Fruit fly (Drosophila melanogaster) whole organism, embryonic: ENCODE measurements around the gene Non3.

ENCODE experiments used
- Atf-2 ChIP-seq: fragments of 200-800 bp; sonication (Bioruptor generic); optimal IDR thresholded peaks from 2 replicates; lab custom pipeline; 2016; ENCODE audit warnings: missing biosample characterization, missing genetic modification characterization
- B-H1 ChIP-seq: fragments of 200-800 bp; sonication (Bioruptor generic); IDR thresholded peaks from 3 replicates; pipeline ENCODE4 v1.3.6; 2022; ENCODE audit warnings: missing biosample characterization, missing genetic modification characterization
- CG1024 ChIP-seq: fragments of 200-800 bp; sonication (Bioruptor generic); IDR thresholded peaks from 2 replicates; pipeline ENCODE4 v1.3.6; 2022; ENCODE audit warnings: missing biosample characterization, missing genetic modification characterization
- CG10321 ChIP-seq: fragments of 200-800 bp; sonication (Bioruptor generic); IDR thresholded peaks from 2 replicates; pipeline ENCODE4 v1.3.6; 2022; ENCODE audit warnings: missing biosample characterization, missing genetic modification characterization
- CG11085 ChIP-seq: fragments of 200-800 bp; sonication (Bioruptor generic); IDR thresholded peaks from 2 replicates; pipeline ENCODE4 v1.3.6; 2022; ENCODE audit warnings: missing biosample characterization, missing genetic modification characterization
- CG11093 ChIP-seq: fragments of 200-800 bp; sonication (Bioruptor generic); IDR thresholded peaks from 3 replicates; pipeline ENCODE4 v1.3.6; 2022; ENCODE audit warnings: missing biosample characterization, missing genetic modification characterization
- CG11398 ChIP-seq: fragments of 200-800 bp; sonication (Bioruptor generic); optimal IDR thresholded peaks from 2 replicates; lab custom pipeline; 2016; ENCODE audit warnings: missing biosample characterization, missing genetic modification characterization
- CG1647 ChIP-seq: fragments of 200-800 bp; sonication (Bioruptor generic); optimal IDR thresholded peaks from 3 replicates; lab custom pipeline; 2016; ENCODE audit warnings: missing biosample characterization, missing genetic modification characterization
- CG16779 ChIP-seq: fragments of 200-800 bp; sonication (Bioruptor generic); IDR thresholded peaks from 2 replicates; pipeline ENCODE4 v1.3.6; 2022; ENCODE audit warnings: missing biosample characterization, missing genetic modification characterization
- CG16815 ChIP-seq: fragments of 200-800 bp; sonication (Bioruptor generic); optimal IDR thresholded peaks from 3 replicates; lab custom pipeline; 2017; ENCODE audit warnings: missing biosample characterization, mild to moderate bottlenecking, missing genetic modification characterization
- CG2120 ChIP-seq: fragments of 200-800 bp; sonication (Bioruptor generic); optimal IDR thresholded peaks from 3 replicates; lab custom pipeline; 2016; ENCODE audit warnings: missing biosample characterization, missing genetic modification characterization
- CG2712 ChIP-seq: fragments of 200-800 bp; optimal IDR thresholded peaks from 3 replicates; lab custom pipeline; 2019; ENCODE audit warnings: missing biosample characterization, mild to moderate bottlenecking, missing genetic modification characterization, moderate library complexity
- CG30020 ChIP-seq: fragments of 200-800 bp; optimal IDR thresholded peaks from 2 replicates; lab custom pipeline; 2019; ENCODE audit warnings: missing biosample characterization, mild to moderate bottlenecking, missing genetic modification characterization, moderate library complexity
- CG3995 ChIP-seq: fragments of 200-800 bp; sonication (Bioruptor generic); optimal IDR thresholded peaks from 3 replicates; lab custom pipeline; 2016; ENCODE audit warnings: missing biosample characterization, missing genetic modification characterization
- CG4707 ChIP-seq: fragments of 200-800 bp; sonication (Bioruptor generic); optimal IDR thresholded peaks from 2 replicates; lab custom pipeline; 2018; ENCODE audit warnings: missing biosample characterization, mild to moderate bottlenecking, missing genetic modification characterization, moderate library complexity
- CG5245 ChIP-seq: fragments of 200-800 bp; sonication (Bioruptor generic); optimal IDR thresholded peaks from 3 replicates; lab custom pipeline; 2016; ENCODE audit warnings: missing biosample characterization, missing genetic modification characterization
- CG7357 ChIP-seq: fragments of 200-800 bp; sonication (Bioruptor generic); IDR thresholded peaks from 3 replicates; pipeline ENCODE4 v1.3.6; 2022; ENCODE audit warnings: missing biosample characterization, missing genetic modification characterization
- CG9797 ChIP-seq: fragments of 200-800 bp; sonication (Bioruptor generic); optimal IDR thresholded peaks from 3 replicates; lab custom pipeline; 2018; ENCODE audit warnings: missing biosample characterization, mild to moderate bottlenecking, missing genetic modification characterization
- CoRest ChIP-seq: fragments of 200-800 bp; sonication (Bioruptor generic); optimal IDR thresholded peaks from 3 replicates; lab custom pipeline; 2018; ENCODE audit warnings: missing biosample characterization, mild to moderate bottlenecking, missing genetic modification characterization, moderate library complexity
- Doc3 ChIP-seq: fragments of 200-800 bp; sonication (Bioruptor generic); IDR thresholded peaks from 3 replicates; pipeline ENCODE4 v1.3.6; 2022; ENCODE audit warnings: missing biosample characterization, missing genetic modification characterization; ENCODE audit not compliant: partially characterized antibody
- ERR ChIP-seq: fragments of 200-800 bp; sonication (Bioruptor generic); optimal IDR thresholded peaks from 2 replicates; lab custom pipeline; 2016; ENCODE audit warnings: missing biosample characterization, missing genetic modification characterization
- Fer2 ChIP-seq: fragments of 200-800 bp; sonication (Bioruptor generic); optimal IDR thresholded peaks from 2 replicates; lab custom pipeline; 2018; ENCODE audit warnings: missing biosample characterization, mild to moderate bottlenecking, missing genetic modification characterization, moderate library complexity
- HmgD ChIP-seq: fragments of 200-800 bp; sonication (Bioruptor generic); optimal IDR thresholded peaks from 3 replicates; lab custom pipeline; 2016; ENCODE audit warnings: missing biosample characterization, missing genetic modification characterization
- Hr3 ChIP-seq: fragments of 200-800 bp; sonication (Bioruptor generic); optimal IDR thresholded peaks from 3 replicates; lab custom pipeline; 2016; ENCODE audit warnings: missing biosample characterization, missing genetic modification characterization
- NK7.1 ChIP-seq: fragments of 200-800 bp; sonication (Bioruptor generic); optimal IDR thresholded peaks from 3 replicates; lab custom pipeline; 2016; ENCODE audit warnings: missing biosample characterization, missing genetic modification characterization
- Poxn ChIP-seq: fragments of 200-800 bp; sonication (Bioruptor generic); IDR thresholded peaks from 2 replicates; pipeline ENCODE4 v1.3.6; 2022; ENCODE audit warnings: missing biosample characterization, missing genetic modification characterization
- Tbp ChIP-seq: fragments of >200 bp; optimal IDR thresholded peaks from 2 replicates; lab custom pipeline; 2018; ENCODE audit warnings: missing biosample characterization, missing genetic modification characterization
- ato ChIP-seq: fragments of 200-800 bp; sonication (Bioruptor generic); IDR thresholded peaks from 2 replicates; pipeline ENCODE4 v1.3.6; 2022; ENCODE audit warnings: missing biosample characterization, missing genetic modification characterization; ENCODE audit not compliant: partially characterized antibody
- btn ChIP-seq: fragments of 200-800 bp; sonication (Bioruptor generic); optimal IDR thresholded peaks from 2 replicates; lab custom pipeline; 2016; ENCODE audit warnings: missing biosample characterization, missing genetic modification characterization
- cg ChIP-seq: fragments of 200-800 bp; sonication (Bioruptor generic); optimal IDR thresholded peaks from 3 replicates; lab custom pipeline; 2019; ENCODE audit warnings: missing biosample characterization, mild to moderate bottlenecking, missing genetic modification characterization, moderate library complexity
- chn ChIP-seq: fragments of 200-800 bp; sonication (Bioruptor generic); optimal IDR thresholded peaks from 2 replicates; lab custom pipeline; 2016; ENCODE audit warnings: missing biosample characterization, missing genetic modification characterization
- ci ChIP-seq: fragments of 200-800 bp; sonication (Bioruptor generic); IDR thresholded peaks from 3 replicates; pipeline ENCODE4 v1.3.6; 2022; ENCODE audit warnings: missing biosample characterization, missing genetic modification characterization
- croc ChIP-seq: fragments of 200-800 bp; sonication (Bioruptor generic); conservative IDR thresholded peaks from 3 replicates; pipeline ENCODE4 v1.3.6; 2022; ENCODE audit warnings: missing biosample characterization, missing genetic modification characterization
- da ChIP-seq: fragments of 200-800 bp; sonication (Bioruptor generic); optimal IDR thresholded peaks from 2 replicates; lab custom pipeline; 2016; ENCODE audit warnings: missing biosample characterization, missing genetic modification characterization
- grn ChIP-seq: fragments of 200-800 bp; sonication (Bioruptor generic); optimal IDR thresholded peaks from 3 replicates; lab custom pipeline; 2017; ENCODE audit warnings: missing biosample characterization, missing genetic modification characterization
- gsb ChIP-seq: fragments of 200-800 bp; sonication (Bioruptor generic); IDR thresholded peaks from 2 replicates; pipeline ENCODE4 v1.3.6; 2022; ENCODE audit warnings: missing biosample characterization, missing genetic modification characterization
- lab ChIP-seq: fragments of 200-800 bp; sonication (Bioruptor generic); optimal IDR thresholded peaks from 3 replicates; lab custom pipeline; 2017; ENCODE audit warnings: missing biosample characterization, missing genetic modification characterization, mild to moderate bottlenecking, moderate library complexity, missing genetic modification reagents
- luna ChIP-seq: fragments of 200-800 bp; sonication (Bioruptor generic); optimal IDR thresholded peaks from 2 replicates; lab custom pipeline; 2016; ENCODE audit warnings: missing biosample characterization, missing genetic modification characterization
- nmo ChIP-seq: fragments of 200-800 bp; sonication (Bioruptor generic); optimal IDR thresholded peaks from 2 replicates; lab custom pipeline; 2018; ENCODE audit warnings: missing biosample characterization, mild to moderate bottlenecking, missing genetic modification characterization, moderate library complexity
- odd ChIP-seq: fragments of 200-800 bp; sonication (Bioruptor generic); optimal IDR thresholded peaks from 2 replicates; lab custom pipeline; 2017; ENCODE audit warnings: missing biosample characterization, mild to moderate bottlenecking, missing genetic modification characterization
- peb ChIP-seq: fragments of 200-800 bp; sonication (Bioruptor generic); IDR thresholded peaks from 2 replicates; pipeline ENCODE4 v1.3.6; 2022; ENCODE audit warnings: missing biosample characterization, missing genetic modification characterization
- pfk ChIP-seq: fragments of 200-800 bp; sonication (Bioruptor generic); optimal IDR thresholded peaks from 2 replicates; lab custom pipeline; 2018; ENCODE audit warnings: missing biosample characterization, mild to moderate bottlenecking, missing genetic modification characterization, moderate library complexity
- pros ChIP-seq: fragments of 200-800 bp; sonication (Bioruptor generic); optimal IDR thresholded peaks from 3 replicates; lab custom pipeline; 2019; ENCODE audit warnings: missing biosample characterization, mild to moderate bottlenecking, missing genetic modification characterization, moderate library complexity
- ro ChIP-seq: fragments of 200-800 bp; sonication (Bioruptor generic); IDR thresholded peaks from 2 replicates; pipeline ENCODE4 v1.3.6; 2022; ENCODE audit warnings: missing biosample characterization, missing genetic modification characterization
- run ChIP-seq: fragments of 200-800 bp; sonication (Bioruptor generic); optimal IDR thresholded peaks from 3 replicates; lab custom pipeline; 2018; ENCODE audit warnings: missing biosample characterization, mild to moderate bottlenecking, missing genetic modification characterization
- sd ChIP-seq: fragments of 200-800 bp; sonication (Bioruptor generic); optimal IDR thresholded peaks from 3 replicates; lab custom pipeline; 2018; ENCODE audit warnings: missing biosample characterization, mild to moderate bottlenecking, missing genetic modification characterization, moderate library complexity
- sens ChIP-seq: fragments of 200-800 bp; sonication (Bioruptor generic); peaks from one replicate; lab custom pipeline; 2016; ENCODE audit warnings: missing biosample characterization, missing genetic modification characterization
- sima ChIP-seq: fragments of 200-800 bp; sonication (Bioruptor generic); optimal IDR thresholded peaks from 2 replicates; lab custom pipeline; 2016; ENCODE audit warnings: missing biosample characterization, missing genetic modification characterization
- sisA ChIP-seq: fragments of 200-800 bp; sonication (Bioruptor generic); IDR thresholded peaks from 2 replicates; pipeline ENCODE4 v1.3.6; 2022; ENCODE audit warnings: missing biosample characterization, missing genetic modification characterization
- slbo ChIP-seq: fragments of 200-800 bp; sonication (Bioruptor generic); IDR thresholded peaks from 2 replicates; pipeline ENCODE4 v1.3.6; 2022; ENCODE audit warnings: missing biosample characterization, missing genetic modification characterization
- wek ChIP-seq: fragments of 200-800 bp; sonication (Bioruptor generic); optimal IDR thresholded peaks from 3 replicates; lab custom pipeline; 2018; ENCODE audit warnings: missing biosample characterization, mild to moderate bottlenecking, missing genetic modification characterization, moderate library complexity
- zen2 ChIP-seq: fragments of 200-800 bp; sonication (Bioruptor generic); IDR thresholded peaks from 3 replicates; pipeline ENCODE4 v1.3.6; 2022; ENCODE audit warnings: missing biosample characterization, missing genetic modification characterization; ENCODE audit not compliant: partially characterized antibody

Non3 gene

DNA sequence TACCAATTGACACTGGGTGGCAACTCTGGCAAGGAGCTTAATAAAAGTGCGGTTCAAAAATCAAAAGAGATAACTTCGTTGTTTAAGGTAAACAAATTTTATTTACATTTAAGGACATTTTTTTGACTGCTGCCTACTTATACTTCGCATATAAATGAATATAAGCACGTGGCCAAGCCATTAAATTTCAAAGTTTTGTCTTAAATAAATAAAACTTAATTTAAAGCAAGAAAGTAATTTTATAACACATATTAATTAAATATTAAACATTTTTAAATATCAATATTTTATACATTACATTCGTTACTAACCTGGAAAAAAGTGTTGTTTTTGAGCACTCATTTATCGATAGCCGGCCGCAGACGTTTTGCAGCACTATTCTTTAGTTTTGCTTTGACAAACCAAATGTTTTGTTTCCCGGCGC is 34.8 kb upstream of the Non3 start, which contains the start of the genes CG12321 and MED17 (continued):
- TF ChIP-seq sima (GFP tag; lab: Kevin White, UChicago) = no peak
- no peak for TF ChIP-seq HmgD (GFP tag; lab: Kevin White, UChicago)
- TF ChIP-seq CG30020 (tag; lab: Kevin White, UChicago) = peak; percentile 73
- TF ChIP-seq pfk (GFP tag; lab: Kevin White, UChicago) = no peak
- TF ChIP-seq grn (GFP tag; lab: Kevin White, UChicago) = no peak
- TF ChIP-seq ERR = peak; percentile 35
- TF ChIP-seq CG1647 = peak; percentile 62
- TF ChIP-seq CoRest (tag; lab: Kevin White, UChicago) = peak; percentile 95
- TF ChIP-seq NK7.1 = no peak
- TF ChIP-seq cg = no peak
- TF ChIP-seq Atf-2 (GFP tag; lab: Kevin White, UChicago) = peak; percentile 29
- TF ChIP-seq luna (GFP tag; lab: Kevin White, UChicago) = no peak
- TF ChIP-seq Hr3 (GFP tag; lab: Kevin White, UChicago) = peak; percentile 96
- no peak for TF ChIP-seq Tbp (GFP tag; lab: Kevin White, UChicago)
- TF ChIP-seq chn (GFP tag; lab: Kevin White, UChicago) = peak; percentile 70
- peak; percentile 90 for TF ChIP-seq lab (GFP tag; lab: Kevin White, UChicago)
- no peak for TF ChIP-seq Doc3
- TF ChIP-seq zen2 (GFP tag; lab: Robert Waterston, UW) = no peak
- peak; percentile 80 for TF ChIP-seq CG11093 (GFP tag; lab: Robert Waterston, UW)
- TF ChIP-seq CG10321 (GFP tag; lab: Robert Waterston, UW) = peak; percentile 43; the same call in 1 of the 2 replicates
- TF ChIP-seq pros (GFP tag; lab: Kevin White, UChicago) = no peak
- TF ChIP-seq nmo (GFP tag; lab: Kevin White, UChicago) = peak; percentile 94
- peak; percentile 46 for TF ChIP-seq gsb (GFP tag; lab: Robert Waterston, UW)
- TF ChIP-seq wek = no peak
- no peak for TF ChIP-seq btn (GFP tag; lab: Kevin White, UChicago)
- peak; percentile 67 for TF ChIP-seq ro (GFP tag; lab: Robert Waterston, UW)
- peak; percentile 68; the same call in 2 of the 3 replicates for TF ChIP-seq CG7357
- TF ChIP-seq odd (GFP tag; lab: Kevin White, UChicago) = peak; percentile 58
- TF ChIP-seq sisA = peak; percentile 90
- no peak for TF ChIP-seq CG4707 (GFP tag; lab: Kevin White, UChicago)
- peak; percentile 91 for TF ChIP-seq CG2120 (GFP tag; lab: Kevin White, UChicago)
- no peak for TF ChIP-seq CG11398 (GFP tag; lab: Kevin White, UChicago)
- no peak for TF ChIP-seq run (tag; lab: Kevin White, UChicago)
- peak; percentile 61 for TF ChIP-seq Poxn (GFP tag; lab: Robert Waterston, UW)
- TF ChIP-seq Fer2 (tag; lab: Kevin White, UChicago) = peak; percentile 71
- TF ChIP-seq B-H1 (GFP tag; lab: Robert Waterston, UW) = peak; percentile 73
- no peak for TF ChIP-seq CG1024
- peak; percentile 97 for TF ChIP-seq slbo (GFP tag; lab: Robert Waterston, UW)
- peak; percentile 92 for TF ChIP-seq CG16815
- peak; percentile 76 for TF ChIP-seq croc
- TF ChIP-seq sens (GFP tag; lab: Kevin White, UChicago) = peak; percentile 93
- TF ChIP-seq sd (tag; lab: Kevin White, UChicago) = peak; percentile 71
- no peak for TF ChIP-seq ato (GFP tag; lab: Robert Waterston, UW)
- peak; percentile 82 for TF ChIP-seq CG16779 (GFP tag; lab: Robert Waterston, UW)
- TF ChIP-seq CG2712 (tag; lab: Kevin White, UChicago) = peak; percentile 92
- TF ChIP-seq CG3995 (GFP tag; lab: Kevin White, UChicago) = peak; percentile 27
- TF ChIP-seq da (GFP tag; lab: Kevin White, UChicago) = no peak
- no peak; the same call in 1 of the 3 replicates for TF ChIP-seq ci
- peak; percentile 74 for TF ChIP-seq peb
- peak; percentile 22 for TF ChIP-seq CG9797
- TF ChIP-seq CG11085 (GFP tag; lab: Robert Waterston, UW) = peak; percentile 92
- TF ChIP-seq CG5245 (GFP tag; lab: Kevin White, UChicago) = peak; percentile 74
